Fruit fly (Drosophila melanogaster): Measurements from ENCODE around the gene Msr-110.
A peak's percentile ranks its signal among the peaks of the same experiment; 100 is the strongest.

Msr-110 gene

dm6 chr3L:5611732-5612250 lies 34.6 kb upstream of the Msr-110 start (continued):
- peak; percentile 6 for TF ChIP-seq CG17186 (GFP tag; optimal IDR thresholded peaks at IDR 0.05)
- TF ChIP-seq fd3F (GFP tag; optimal IDR thresholded peaks at IDR 0.05) = peak; percentile 42
- no peak for TF ChIP-seq CG14965 (GFP tag; optimal IDR thresholded peaks at IDR 0.05; ENCODE audit: borderline replicate concordance)
- peak; percentile 92 for TF ChIP-seq CG8388 (GFP tag; optimal IDR thresholded peaks at IDR 0.05)
- TF ChIP-seq ap (GFP tag; IDR thresholded peaks at IDR 0.05) = peak; percentile 60; the same call in 1 of the 2 replicates
- TF ChIP-seq CG6254 (GFP tag; optimal IDR thresholded peaks at IDR 0.05) = peak; percentile 77
- TF ChIP-seq klu (GFP tag; IDR thresholded peaks at IDR 0.05) = peak; percentile 48; the same call in 1 of the 2 replicates
- peak; percentile 74 for TF ChIP-seq odd (GFP tag; optimal IDR thresholded peaks at IDR 0.05)
- no peak for TF ChIP-seq wdn (GFP tag; IDR thresholded peaks at IDR 0.05)
- peak; percentile 23 for TF ChIP-seq Dip3 (GFP tag; optimal IDR thresholded peaks at IDR 0.05)
- TF ChIP-seq Mes4 (GFP tag; optimal IDR thresholded peaks at IDR 0.05) = peak; percentile 51
- TF ChIP-seq zfh2 (GFP tag; optimal IDR thresholded peaks at IDR 0.05) = no peak
- peak; percentile 36 for TF ChIP-seq tup (GFP tag; optimal IDR thresholded peaks at IDR 0.05)
- no peak for TF ChIP-seq pfk (GFP tag; optimal IDR thresholded peaks at IDR 0.05)
- TF ChIP-seq eyg (GFP tag; optimal IDR thresholded peaks at IDR 0.05) = no peak
- TF ChIP-seq Deaf1 (tag; optimal IDR thresholded peaks at IDR 0.05) = peak; percentile 93
- peak; percentile 55 for TF ChIP-seq CG4328 (GFP tag; optimal IDR thresholded peaks at IDR 0.05)
- TF ChIP-seq danr (GFP tag; IDR thresholded peaks at IDR 0.05) = no peak
- peak; percentile 65 for TF ChIP-seq sob (GFP tag; IDR thresholded peaks at IDR 0.05)
- TF ChIP-seq pan (optimal IDR thresholded peaks at IDR 0.05) = no peak
- peak in 1 of 2 experiments; percentile 66 for TF ChIP-seq pan (GFP tag; optimal IDR thresholded peaks at IDR 0.05 in 1 of 2, IDR thresholded peaks at IDR 0.05 in 1 of 2)
- TF ChIP-seq lmd (GFP tag; IDR thresholded peaks at IDR 0.05) = peak; percentile 55
- no peak for TF ChIP-seq zf30C (GFP tag; optimal IDR thresholded peaks at IDR 0.05)
- TF ChIP-seq CHES-1-like (GFP tag; optimal IDR thresholded peaks at IDR 0.05) = no peak
- TF ChIP-seq CG4360 (GFP tag; IDR thresholded peaks at IDR 0.05) = 0 out of 2 replicates have a peak, but pooled peaks have one; percentile 25
- no peak for TF ChIP-seq ato (GFP tag; IDR thresholded peaks at IDR 0.05; ENCODE audit: partially characterized antibody)
- TF ChIP-seq CG7963 (GFP tag; IDR thresholded peaks at IDR 0.05; ENCODE audit: partially characterized antibody) = no peak
- TF ChIP-seq CG10654 (GFP tag; optimal IDR thresholded peaks at IDR 0.05) = peak; percentile 57
- peak; percentile 83 for TF ChIP-seq HLH3B (GFP tag; IDR thresholded peaks at IDR 0.05)
- peak; percentile 88 for TF ChIP-seq D19A (tag; optimal IDR thresholded peaks at IDR 0.05)
- TF ChIP-seq CG1792 (GFP tag; optimal IDR thresholded peaks at IDR 0.05) = no peak
- no peak for TF ChIP-seq maf-S (GFP tag; optimal IDR thresholded peaks at IDR 0.05)
- TF ChIP-seq CG12769 (tag; optimal IDR thresholded peaks at IDR 0.05) = peak; percentile 14
- TF ChIP-seq CG43689 (GFP tag; IDR thresholded peaks at IDR 0.05) = peak; percentile 30; the same call in 1 of the 2 replicates
- peak; percentile 92 for TF ChIP-seq unpg (GFP tag; optimal IDR thresholded peaks at IDR 0.05)
- TF ChIP-seq CG31224 (GFP tag; IDR thresholded peaks at IDR 0.05) = no peak; the same call in none of the 2 replicates
- peak; percentile 56 for TF ChIP-seq CG9817 (tag; optimal IDR thresholded peaks at IDR 0.05)
- TF ChIP-seq lab (GFP tag; optimal IDR thresholded peaks at IDR 0.05) = peak; percentile 77
- peak; percentile 57 for TF ChIP-seq CG10959 (GFP tag; IDR thresholded peaks at IDR 0.05)
- TF ChIP-seq Scr (GFP tag; IDR thresholded peaks at IDR 0.05; ENCODE audit: partially characterized antibody) = no peak
- TF ChIP-seq vfl (GFP tag; optimal IDR thresholded peaks at IDR 0.05) = no peak
- no peak for TF ChIP-seq CG8944 (GFP tag; optimal IDR thresholded peaks at IDR 0.05)
- peak; percentile 60 for TF ChIP-seq CG1024 (GFP tag; IDR thresholded peaks at IDR 0.05)
- no peak for TF ChIP-seq CG33213 (GFP tag; optimal IDR thresholded peaks at IDR 0.05)
- peak; percentile 20 to 91 for TF ChIP-seq Pdp1 (GFP tag; optimal IDR thresholded peaks at IDR 0.05)
- TF ChIP-seq CG12236 (GFP tag; optimal IDR thresholded peaks at IDR 0.05) = peak; percentile 51
- TF ChIP-seq HLHmδ (GFP tag; optimal IDR thresholded peaks at IDR 0.05) = no peak
- TF ChIP-seq Rfx (GFP tag; IDR thresholded peaks at IDR 0.05) = 0 out of 2 replicates have a peak, but pooled peaks have one; percentile 16
- TF ChIP-seq stc (GFP tag; IDR thresholded peaks at IDR 0.05) = peak; percentile 89
- TF ChIP-seq Ada2b (GFP tag; IDR thresholded peaks at IDR 0.05) = peak; percentile 77
